Worm (Caenorhabditis elegans): ENCODE results near the gene rig-6.

ce11 chrII:4791272-4791671, 20.6 kb downstream of the rig-6 start, which contains the start of gene F26G1.1:
- TF ChIP-seq flt-1 (GFP tag; IDR thresholded peaks at IDR 0.05), result peak; percentile 82
- TF ChIP-seq ztf-23 (GFP tag; IDR thresholded peaks at IDR 0.05), result peak; percentile 81

All from whole organism, midembryonic.